Fruit fly (Drosophila melanogaster) whole organism, embryonic: ENCODE data around the gene CG32487.
A peak's percentile ranks its signal among the peaks of the same experiment; 100 is the strongest.

Experiments
- Adf1 ChIP-seq: fragments of 200-800 bp; sonication (Bioruptor generic); IDR thresholded peaks from 2 replicates; pipeline ENCODE4 v1.3.6; 2022; ENCODE audit warnings: missing biosample characterization, missing genetic modification characterization
- Asciz ChIP-seq: fragments of 200-800 bp; sonication (Bioruptor generic); optimal IDR thresholded peaks from 2 replicates; lab custom pipeline; 2017; ENCODE audit warnings: missing biosample characterization, mild to moderate bottlenecking, missing genetic modification characterization, missing genetic modification reagents
- CG10267 ChIP-seq: fragments of 200-800 bp; sonication (Bioruptor generic); optimal IDR thresholded peaks from 2 replicates; lab custom pipeline; 2018; ENCODE audit warnings: missing biosample characterization, mild to moderate bottlenecking, missing genetic modification characterization, moderate library complexity
- CG10321 ChIP-seq: fragments of 200-800 bp; sonication (Bioruptor generic); IDR thresholded peaks from 2 replicates; pipeline ENCODE4 v1.3.6; 2022; ENCODE audit warnings: missing biosample characterization, missing genetic modification characterization
- CG10979 ChIP-seq: fragments of 200-800 bp; sonication (Bioruptor generic); optimal IDR thresholded peaks from 2 replicates; lab custom pipeline; 2018; ENCODE audit warnings: missing biosample characterization, mild to moderate bottlenecking, missing genetic modification characterization, moderate library complexity
- CG12299 ChIP-seq: fragments of 200-800 bp; sonication (Bioruptor generic); optimal IDR thresholded peaks from 2 replicates; lab custom pipeline; 2018; ENCODE audit warnings: missing biosample characterization, mild to moderate bottlenecking, missing genetic modification characterization
- CG1233 ChIP-seq: fragments of 200-800 bp; sonication (Bioruptor generic); optimal IDR thresholded peaks from 4 replicates; lab custom pipeline; 2018; ENCODE audit warnings: missing biosample characterization, mild to moderate bottlenecking, missing genetic modification characterization
- CG12769 ChIP-seq: fragments of 200-800 bp; sonication (Bioruptor generic); optimal IDR thresholded peaks from 2 replicates; lab custom pipeline; 2019; ENCODE audit warnings: missing biosample characterization, mild to moderate bottlenecking, missing genetic modification characterization, moderate library complexity
- CG13296 ChIP-seq: fragments of 200-800 bp; sonication (Bioruptor generic); optimal IDR thresholded peaks from 3 replicates; lab custom pipeline; 2018; ENCODE audit warnings: missing biosample characterization, mild to moderate bottlenecking, missing genetic modification characterization
- CG17359 ChIP-seq: fragments of 200-800 bp; sonication (Bioruptor generic); optimal IDR thresholded peaks from 3 replicates; lab custom pipeline; 2018; ENCODE audit warnings: missing biosample characterization, mild to moderate bottlenecking, missing genetic modification characterization, moderate library complexity
- CG17612 ChIP-seq: fragments of 200-800 bp; sonication (Bioruptor generic); IDR thresholded peaks from 2 replicates; pipeline ENCODE4 v1.3.6; 2022; ENCODE audit warnings: missing biosample characterization, missing genetic modification characterization
- CG1792 ChIP-seq: fragments of 200-800 bp; sonication (Bioruptor generic); optimal IDR thresholded peaks from 2 replicates; lab custom pipeline; 2016; ENCODE audit warnings: missing biosample characterization, missing genetic modification characterization
- CG2116 ChIP-seq: fragments of 200-800 bp; sonication (Bioruptor generic); optimal IDR thresholded peaks from 3 replicates; lab custom pipeline; 2018; ENCODE audit warnings: missing biosample characterization, mild to moderate bottlenecking, missing genetic modification characterization
- CG2712 ChIP-seq: fragments of 200-800 bp; optimal IDR thresholded peaks from 3 replicates; lab custom pipeline; 2019; ENCODE audit warnings: missing biosample characterization, mild to moderate bottlenecking, missing genetic modification characterization, moderate library complexity
- CG3163 ChIP-seq: fragments of 200-800 bp; sonication (Bioruptor generic); optimal IDR thresholded peaks from 3 replicates; lab custom pipeline; 2016; ENCODE audit warnings: missing biosample characterization, missing genetic modification characterization
- CG3281 ChIP-seq: fragments of 200-800 bp; sonication (Bioruptor generic); optimal IDR thresholded peaks from 3 replicates; lab custom pipeline; 2017; ENCODE audit warnings: missing biosample characterization, mild to moderate bottlenecking, missing genetic modification characterization
- CG6689 ChIP-seq: fragments of 200-800 bp; sonication (Bioruptor generic); IDR thresholded peaks from 2 replicates; pipeline ENCODE4 v1.3.6; 2022; ENCODE audit warnings: missing biosample characterization, missing genetic modification characterization
- CG7556 ChIP-seq: fragments of 200-800 bp; sonication (Bioruptor generic); optimal IDR thresholded peaks from 2 replicates; lab custom pipeline; 2017; ENCODE audit warnings: missing biosample characterization, mild to moderate bottlenecking, missing genetic modification characterization
- CG7745 ChIP-seq: fragments of 200-800 bp; sonication (Bioruptor generic); optimal IDR thresholded peaks from 2 replicates; lab custom pipeline; 2018; ENCODE audit warnings: missing biosample characterization, mild to moderate bottlenecking, missing genetic modification characterization, moderate library complexity
- CG8281 ChIP-seq: fragments of 200-800 bp; sonication (Bioruptor generic); optimal IDR thresholded peaks from 2 replicates; lab custom pipeline; 2018; ENCODE audit warnings: missing biosample characterization, mild to moderate bottlenecking, missing genetic modification characterization, moderate library complexity
- CG8944 ChIP-seq: fragments of 200-800 bp; sonication (Bioruptor generic); optimal IDR thresholded peaks from 3 replicates; lab custom pipeline; 2016; ENCODE audit warnings: missing biosample characterization, missing genetic modification characterization
- Camta ChIP-seq: fragments of 200-800 bp; sonication (Bioruptor generic); optimal IDR thresholded peaks from 2 replicates; lab custom pipeline; 2016; ENCODE audit warnings: missing biosample characterization, missing genetic modification characterization
- HHEX ChIP-seq: fragments of 200-800 bp; sonication (Bioruptor generic); optimal IDR thresholded peaks from 3 replicates; lab custom pipeline; 2017; ENCODE audit warnings: missing biosample characterization, mild to moderate bottlenecking, missing genetic modification characterization, missing genetic modification reagents
- Hmr ChIP-seq: fragments of 200-800 bp; sonication (Bioruptor generic); optimal IDR thresholded peaks from 3 replicates; lab custom pipeline; 2017; ENCODE audit warnings: mild to moderate bottlenecking, missing biosample characterization, missing genetic modification reagents, missing genetic modification characterization
- Mad ChIP-seq: fragments of 200-800 bp; sonication (Bioruptor generic); optimal IDR thresholded peaks from 2 replicates; lab custom pipeline; 2016; ENCODE audit warnings: missing biosample characterization, missing genetic modification characterization
- NFAT ChIP-seq: fragments of 200-800 bp; sonication (Bioruptor generic); IDR thresholded peaks from 2 replicates; pipeline ENCODE4 v1.3.6; 2022; ENCODE audit warnings: missing biosample characterization, missing genetic modification characterization
- Stat92E ChIP-seq, 3 experiments: fragments of >200 bp in 2 of 3; fragments of 200-800 bp in 1 of 3; sonication (Bioruptor generic) in 1 of 3; optimal IDR thresholded peaks; 2 replicates each; lab custom pipeline; 2017 to 2019; ENCODE audit warnings: missing biosample characterization in 3 of 3, missing genetic modification characterization in 3 of 3, mild to moderate bottlenecking in 1 of 3, moderate library complexity in 1 of 3
- Usf ChIP-seq: fragments of 200-800 bp; sonication (Bioruptor generic); optimal IDR thresholded peaks from 2 replicates; lab custom pipeline; 2017; ENCODE audit warnings: missing genotype, missing biosample characterization, missing genetic modification characterization
- abd-A ChIP-seq: fragments of 200-800 bp; sonication (Bioruptor generic); optimal IDR thresholded peaks from 3 replicates; lab custom pipeline; 2019; ENCODE audit warnings: missing biosample characterization, mild to moderate bottlenecking, missing genetic modification characterization, moderate library complexity
- az2 ChIP-seq: fragments of 200-800 bp; sonication (Bioruptor generic); optimal IDR thresholded peaks from 3 replicates; lab custom pipeline; 2016; ENCODE audit warnings: missing biosample characterization, missing genetic modification characterization
- bowl ChIP-seq: fragments of 200-800 bp; sonication (Bioruptor generic); IDR thresholded peaks from 2 replicates; pipeline ENCODE4 v1.3.6; 2022; ENCODE audit warnings: missing biosample characterization, missing genetic modification characterization
- cato ChIP-seq: fragments of 200-800 bp; sonication (Bioruptor generic); optimal IDR thresholded peaks from 2 replicates; lab custom pipeline; 2016; ENCODE audit warnings: missing biosample characterization, missing genetic modification characterization, borderline replicate concordance
- chn ChIP-seq: fragments of 200-800 bp; sonication (Bioruptor generic); optimal IDR thresholded peaks from 2 replicates; lab custom pipeline; 2016; ENCODE audit warnings: missing biosample characterization, missing genetic modification characterization
- corto ChIP-seq: fragments of 200-800 bp; sonication (Bioruptor generic); optimal IDR thresholded peaks from 2 replicates; lab custom pipeline; 2016; ENCODE audit warnings: missing biosample characterization, mild to moderate bottlenecking, missing genetic modification characterization, moderate library complexity
- dati ChIP-seq: fragments of 200-800 bp; sonication (Bioruptor generic); IDR thresholded peaks from 2 replicates; pipeline ENCODE4 v1.3.6; 2022; ENCODE audit warnings: missing biosample characterization, missing genetic modification characterization
- dysf ChIP-seq: fragments of 200-800 bp; sonication (Bioruptor generic); IDR thresholded peaks from 3 replicates; pipeline ENCODE4 v1.3.6; 2022; ENCODE audit warnings: missing biosample characterization, missing genetic modification characterization
- fd3F ChIP-seq: fragments of 200-800 bp; sonication (Bioruptor generic); optimal IDR thresholded peaks from 2 replicates; lab custom pipeline; 2018; ENCODE audit warnings: missing biosample characterization, mild to moderate bottlenecking, missing genetic modification characterization, moderate library complexity
- gcm ChIP-seq: fragments of 200-800 bp; sonication (Bioruptor generic); optimal IDR thresholded peaks from 2 replicates; lab custom pipeline; 2019; ENCODE audit warnings: missing biosample characterization, mild to moderate bottlenecking, missing genetic modification characterization, moderate library complexity
- gro ChIP-seq: fragments of 200-800 bp; sonication (Bioruptor generic); optimal IDR thresholded peaks from 2 replicates; lab custom pipeline; 2016; ENCODE audit warnings: missing biosample characterization, missing genetic modification characterization
- hbn ChIP-seq: fragments of 200-800 bp; sonication (Bioruptor generic); IDR thresholded peaks from 2 replicates; pipeline ENCODE4 v1.3.6; 2022; ENCODE audit warnings: missing biosample characterization, missing genetic modification characterization; ENCODE audit not compliant: partially characterized antibody
- jigr1 ChIP-seq: fragments of 200-800 bp; sonication (Bioruptor generic); IDR thresholded peaks from 3 replicates; pipeline ENCODE4 v1.3.6; 2022; ENCODE audit warnings: missing biosample characterization, missing genetic modification characterization
- nau ChIP-seq: fragments of 200-800 bp; sonication (Bioruptor generic); optimal IDR thresholded peaks from 3 replicates; lab custom pipeline; 2017; ENCODE audit warnings: missing biosample characterization, mild to moderate bottlenecking, missing genetic modification characterization, missing genetic modification reagents
- ro ChIP-seq: fragments of 200-800 bp; sonication (Bioruptor generic); IDR thresholded peaks from 2 replicates; pipeline ENCODE4 v1.3.6; 2022; ENCODE audit warnings: missing biosample characterization, missing genetic modification characterization
- sd ChIP-seq: fragments of 200-800 bp; sonication (Bioruptor generic); optimal IDR thresholded peaks from 3 replicates; lab custom pipeline; 2018; ENCODE audit warnings: missing biosample characterization, mild to moderate bottlenecking, missing genetic modification characterization, moderate library complexity
- sens ChIP-seq: fragments of 200-800 bp; sonication (Bioruptor generic); peaks from one replicate; lab custom pipeline; 2016; ENCODE audit warnings: missing biosample characterization, missing genetic modification characterization
- slbo ChIP-seq: fragments of 200-800 bp; sonication (Bioruptor generic); IDR thresholded peaks from 2 replicates; pipeline ENCODE4 v1.3.6; 2022; ENCODE audit warnings: missing biosample characterization, missing genetic modification characterization
- tin ChIP-seq: fragments of 200-800 bp; sonication (Bioruptor generic); optimal IDR thresholded peaks from 3 replicates; lab custom pipeline; 2016; ENCODE audit warnings: missing biosample characterization, missing genetic modification characterization
- tup ChIP-seq: fragments of 200-800 bp; sonication (Bioruptor generic); optimal IDR thresholded peaks from 2 replicates; lab custom pipeline; 2016; ENCODE audit warnings: missing biosample characterization, mild to moderate bottlenecking, missing genetic modification characterization, moderate library complexity
- unc-4 ChIP-seq: fragments of 200-800 bp; sonication (Bioruptor generic); IDR thresholded peaks from 2 replicates; pipeline ENCODE4 v1.3.6; 2022; ENCODE audit warnings: missing biosample characterization, missing genetic modification characterization; ENCODE audit not compliant: partially characterized antibody
- zf30C ChIP-seq: fragments of 200-800 bp; sonication (Bioruptor generic); optimal IDR thresholded peaks from 3 replicates; lab custom pipeline; 2018; ENCODE audit warnings: missing biosample characterization, mild to moderate bottlenecking, missing genetic modification characterization
- zfh1 ChIP-seq: fragments of 200-800 bp; sonication (Bioruptor generic); IDR thresholded peaks from 3 replicates; pipeline ENCODE4 v1.3.6; 2022; ENCODE audit warnings: missing biosample characterization, missing genetic modification characterization

The CG32487 gene

DNA sequence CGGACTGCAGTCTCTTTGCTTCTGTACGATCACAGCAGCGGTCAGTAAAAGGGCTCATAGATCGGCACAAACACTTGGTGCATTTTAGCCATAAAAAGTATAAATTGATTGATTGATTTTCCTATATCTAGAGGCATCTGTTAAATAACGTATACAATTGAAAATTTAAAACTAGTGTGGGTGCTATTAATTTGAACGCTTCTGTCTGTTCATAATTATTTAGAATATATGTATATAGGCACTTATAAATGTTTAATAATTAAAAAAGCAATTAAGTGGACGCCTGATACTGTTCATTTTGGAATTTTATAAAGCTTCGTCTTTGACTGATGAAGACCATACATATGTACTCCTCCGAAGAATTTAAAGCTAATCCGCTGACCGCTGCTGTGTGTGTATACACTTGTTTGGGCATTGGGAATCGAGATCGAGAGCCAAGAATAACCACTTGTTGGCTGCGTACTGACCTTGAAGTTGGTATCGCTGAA lies 28.2 kb upstream of the CG32487 start (continued):
- TF ChIP-seq jigr1 (GFP tag; lab: Robert Waterston, UW) (no peak), gro (GFP tag; lab: Kevin White, UChicago) (no peak), Usf (no peak), CG8281 (tag; lab: Kevin White, UChicago) (no peak), Camta (GFP tag; lab: Kevin White, UChicago) (no peak), HHEX (GFP tag; lab: Kevin White, UChicago) (peak; percentile 10), cato (GFP tag; lab: Kevin White, UChicago) (no peak), zfh1 (no peak), CG7745 (no peak), CG10321 (GFP tag; lab: Robert Waterston, UW) (no peak), ro (GFP tag; lab: Robert Waterston, UW) (no peak), sens (GFP tag; lab: Kevin White, UChicago) (peak; percentile 70), NFAT (GFP tag; lab: Robert Waterston, UW) (no peak), CG12299 (tag; lab: Kevin White, UChicago) (no peak), Adf1 (no peak), sd (tag; lab: Kevin White, UChicago) (peak; percentile 36), CG13296 (GFP tag; lab: Kevin White, UChicago) (peak; percentile 35), dati (GFP tag; lab: Robert Waterston, UW) (no peak), tup (GFP tag; lab: Kevin White, UChicago) (no peak), hbn (GFP tag; lab: Robert Waterston, UW) (no peak), CG12769 (tag; lab: Kevin White, UChicago) (no peak), CG8944 (GFP tag; lab: Kevin White, UChicago) (no peak), fd3F (GFP tag; lab: Kevin White, UChicago) (peak; percentile 23), CG10267 (tag; lab: Kevin White, UChicago) (peak; percentile 32), chn (GFP tag; lab: Kevin White, UChicago) (no peak), Mad (GFP tag; lab: Kevin White, UChicago) (no peak), Hmr (GFP tag; lab: Kevin White, UChicago) (peak; percentile 19), CG7556 (GFP tag; lab: Kevin White, UChicago) (peak; percentile 16), CG3163 (GFP tag; lab: Kevin White, UChicago) (no peak), tin (no peak), CG17359 (tag; lab: Kevin White, UChicago) (peak; percentile 57), slbo (GFP tag; lab: Robert Waterston, UW) (peak; percentile 40; the same call in 1 of the 2 replicates), corto (peak; percentile 88), abd-A (tag; lab: Kevin White, UChicago) (no peak), bowl (GFP tag; lab: Robert Waterston, UW) (no peak), gcm (no peak), CG3281 (GFP tag; lab: Kevin White, UChicago) (peak; percentile 57), CG2116 (GFP tag; lab: Kevin White, UChicago) (no peak), Stat92E (GFP tag; optimal IDR thresholded peaks at IDR 0.05; lab: Kevin White, UChicago) (no peak), CG6689 (peak; percentile 43; the same call in 1 of the 2 replicates), CG2712 (peak; percentile 38), Asciz (peak; percentile 50), zf30C (no peak), az2 (GFP tag; lab: Kevin White, UChicago) (peak; percentile 52), CG1792 (GFP tag; lab: Kevin White, UChicago) (no peak), nau (GFP tag; lab: Kevin White, UChicago) (peak; percentile 12), dysf (peak; percentile 53; the same call in 1 of the 3 replicates), unc-4 (no peak), CG17612 (no peak), CG10979 (tag; lab: Kevin White, UChicago) (peak; percentile 42), CG1233 (GFP tag; lab: Kevin White, UChicago) (peak; percentile 35)
